Worm (Caenorhabditis elegans) whole organism, midembryonic: ENCODE measurements around the gene F44E2.10.

Experiments used
- T22C8.4 ChIP-seq: fragments of 200-800 bp; sonication (Bioruptor generic); IDR thresholded peaks from 2 replicates; pipeline ENCODE4 v1.3.6; 2022; ENCODE audit warnings: missing genetic modification characterization, missing compliant biosample characterization
- cog-1 ChIP-seq: sonication (generic microtip); optimal IDR thresholded peaks from 2 replicates; lab custom pipeline; 2016; ENCODE audit warnings: missing genetic modification characterization, missing compliant biosample characterization
- flt-1 ChIP-seq: fragments of 200-800 bp; sonication (Bioruptor generic); IDR thresholded peaks from 2 replicates; pipeline ENCODE4 v1.3.6; 2022; ENCODE audit warnings: missing genetic modification characterization, missing compliant biosample characterization
- klf-2 ChIP-seq: fragments of 200-800 bp; sonication (Bioruptor generic); conservative IDR thresholded peaks from 2 replicates; pipeline ENCODE4 v1.3.6; 2022; ENCODE audit warnings: missing genetic modification reagents, missing genetic modification characterization, missing compliant biosample characterization
- med-1 ChIP-seq: sonication (generic microtip); optimal IDR thresholded peaks from 2 replicates; lab custom pipeline; 2017; ENCODE audit warnings: missing genetic modification characterization, mild to moderate bottlenecking, missing compliant biosample characterization, antibody characterized with exemption, missing genetic modification reagents; ENCODE audit not compliant: insufficient read depth
- ref-1 ChIP-seq: fragments of 200-800 bp; sonication (Bioruptor generic); conservative IDR thresholded peaks from 2 replicates; pipeline ENCODE4 v1.3.6; 2022; ENCODE audit warnings: missing genetic modification reagents, missing genetic modification characterization, missing compliant biosample characterization
- tab-1 ChIP-seq: fragments of 200-800 bp; sonication (Bioruptor generic); IDR thresholded peaks from 2 replicates; pipeline ENCODE4 v1.3.6; 2022; ENCODE audit warnings: missing genetic modification characterization, missing compliant biosample characterization
- ztf-23 ChIP-seq: fragments of 200-800 bp; sonication (Bioruptor generic); IDR thresholded peaks from 2 replicates; pipeline ENCODE4 v1.3.6; 2022; ENCODE audit warnings: missing genetic modification reagents, missing genetic modification characterization, missing compliant biosample characterization
- ztf-29 ChIP-seq: fragments of 200-800 bp; sonication (Bioruptor generic); IDR thresholded peaks from 2 replicates; pipeline ENCODE4 v1.3.6; 2022; ENCODE audit warnings: missing genetic modification reagents, missing genetic modification characterization, missing compliant biosample characterization

F44E2.10 gene

ce11 chrIII:8780473-8780872 is 50.4 kb downstream of the F44E2.10 start:
- no peak for TF ChIP-seq med-1 (GFP tag; lab: Kevin White, UChicago)
- no peak for TF ChIP-seq cog-1 (tag; lab: Kevin White, UChicago)
- TF ChIP-seq ref-1 (GFP tag; lab: Robert Waterston, UW): no peak
- no peak for TF ChIP-seq ztf-23 (GFP tag; lab: Robert Waterston, UW)
- no peak for TF ChIP-seq T22C8.4 (GFP tag; lab: Robert Waterston, UW)
- TF ChIP-seq flt-1 (GFP tag; lab: Robert Waterston, UW): no peak
- TF ChIP-seq klf-2 (GFP tag; lab: Robert Waterston, UW): no peak

ce11 chrIII:8779912-8780311 is 51.0 kb downstream of the F44E2.10 start, which contains the start of gene K02D10.4:
TSS of gene K02D10.4 (minus strand) at chrIII:8780012.
- TF ChIP-seq T22C8.4 (GFP tag; lab: Robert Waterston, UW): no peak
- TF ChIP-seq med-1 (GFP tag; lab: Kevin White, UChicago): no peak
- TF ChIP-seq klf-2 (GFP tag; lab: Robert Waterston, UW): no peak
- TF ChIP-seq tab-1 (GFP tag; lab: Robert Waterston, UW): no peak
- TF ChIP-seq ref-1 (GFP tag; lab: Robert Waterston, UW): no peak
- no peak for TF ChIP-seq ztf-29 (GFP tag; lab: Robert Waterston, UW)
